Worm (Caenorhabditis elegans): Measurements from ENCODE around the gene sel-12.

sel-12 gene

DNA sequence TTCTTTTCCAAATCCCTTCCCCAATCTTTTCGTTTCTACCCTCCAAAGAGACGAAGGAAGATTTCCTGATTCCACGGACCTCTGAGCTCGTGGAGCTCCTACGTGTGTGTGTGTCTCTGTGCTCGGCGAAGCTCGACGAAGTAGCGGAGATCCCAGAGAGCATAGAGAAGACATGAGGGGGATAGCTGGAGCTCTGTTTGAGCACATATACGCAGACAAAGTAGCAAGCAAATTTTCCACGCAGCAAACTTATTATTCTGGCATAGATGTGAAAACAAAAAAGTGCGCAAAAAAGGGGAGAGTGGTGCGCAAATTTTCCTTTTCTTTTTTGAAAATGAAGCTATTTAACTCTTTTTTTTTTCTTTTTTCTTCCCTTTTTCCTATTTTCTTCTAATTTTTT lies 17.2 kb downstream of the sel-12 start:
- no peak for TF ChIP-seq unc-62 (GFP tag; optimal IDR thresholded peaks at IDR 0.05)

- no peak for TF ChIP-seq unc-62 (GFP tag; optimal IDR thresholded peaks at IDR 0.05)
Observed at ce11 chrX:933504-933903, 17.8 kb downstream of the sel-12 start, which contains the start of gene F35H12.1. F35H12.1 (plus strand) TSS chrX:933804.

DNA sequence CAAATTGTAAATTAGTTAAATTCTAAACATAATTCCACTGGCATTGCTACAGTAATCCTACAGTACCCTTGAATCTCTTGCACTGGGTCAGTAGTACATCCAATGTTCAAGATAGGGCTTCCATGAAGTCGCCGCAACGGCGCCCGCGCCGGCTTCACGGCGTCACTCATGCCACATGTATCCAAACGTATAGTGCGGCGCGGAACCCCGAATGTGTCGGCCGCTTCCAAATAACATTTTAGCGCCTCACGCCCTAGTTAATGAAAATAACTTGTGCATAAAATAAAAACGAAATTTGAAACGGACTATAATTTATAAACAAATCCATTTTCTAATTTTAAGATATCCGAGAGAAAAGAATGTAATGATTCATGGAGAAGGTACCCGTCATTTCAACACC lies 20.3 kb downstream of the sel-12 start:
- TF ChIP-seq unc-62 (GFP tag; optimal IDR thresholded peaks at IDR 0.05) = no peak

ce11 chrX:938269-938883 lies 22.7 kb downstream of the sel-12 start, which contains the start of gene F53H8.3:
F53H8.3 (plus strand) TSS chrX:938543.
- TF ChIP-seq unc-62 (GFP tag; optimal IDR thresholded peaks at IDR 0.05) = no peak

- TF ChIP-seq unc-62 (GFP tag; optimal IDR thresholded peaks at IDR 0.05) = no peak
Observed at ce11 chrX:945669-946068, 30.0 kb downstream of the sel-12 start.

DNA sequence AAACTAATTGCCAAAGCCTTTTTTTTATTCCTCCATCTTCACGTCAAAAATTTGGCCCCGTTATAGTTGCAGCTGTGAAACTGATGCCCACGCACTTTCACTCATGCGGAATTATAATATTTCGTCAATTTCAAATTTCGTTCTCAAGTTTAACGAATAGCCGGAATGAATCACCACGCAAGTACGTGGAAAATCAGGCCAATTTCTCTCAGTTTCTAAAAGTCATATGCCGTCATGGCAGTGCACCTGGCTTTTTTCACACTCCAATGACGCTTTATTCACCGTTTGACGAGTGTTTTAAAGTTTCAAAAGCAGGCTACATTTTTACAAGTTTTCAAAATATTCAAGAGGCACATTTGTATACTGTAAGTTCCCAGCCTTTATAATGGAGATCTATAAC lies 32.2 kb downstream of the sel-12 start:
- no peak for TF ChIP-seq unc-62 (GFP tag; optimal IDR thresholded peaks at IDR 0.05)

- no peak for TF ChIP-seq unc-62 (GFP tag; optimal IDR thresholded peaks at IDR 0.05)
Observed at ce11 chrX:948783-949182, 33.1 kb downstream of the sel-12 start, which contains the start of gene sms-2. sms-2 (minus strand) TSS chrX:948883.

ce11 chrX:949466-949865 lies 33.8 kb downstream of the sel-12 start:
- peak; percentile 35 for TF ChIP-seq unc-62 (GFP tag; optimal IDR thresholded peaks at IDR 0.05)

- no peak for TF ChIP-seq unc-62 (GFP tag; optimal IDR thresholded peaks at IDR 0.05)
Observed at ce11 chrX:950482-950881, 34.8 kb downstream of the sel-12 start, which contains the start of gene arr-1. arr-1 (plus strand) TSS chrX:950782.

DNA sequence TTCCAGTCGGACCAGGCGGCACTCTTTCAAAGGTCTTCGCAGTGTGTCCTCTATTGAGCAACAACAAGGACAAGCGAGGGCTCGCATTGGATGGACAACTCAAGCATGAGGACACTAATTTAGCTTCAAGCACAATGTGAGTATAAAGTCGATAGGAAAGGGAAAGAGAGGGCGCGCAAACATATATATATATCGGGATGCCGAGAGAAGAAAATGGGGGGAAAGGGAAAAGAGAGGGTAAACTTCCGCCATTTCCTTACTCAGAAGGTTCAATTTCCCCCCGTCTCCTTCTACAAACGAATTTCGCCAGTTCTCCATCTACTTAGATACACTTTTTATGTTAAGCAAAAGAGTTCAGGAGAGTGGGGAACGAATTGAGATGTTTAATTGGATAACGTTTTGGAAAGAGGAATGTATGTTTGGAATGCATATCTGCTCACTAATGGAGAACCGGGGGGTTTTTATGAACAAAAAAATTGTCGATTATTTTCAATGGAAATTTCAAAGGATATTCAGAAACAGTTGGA lies 37.0 kb downstream of the sel-12 start:
- no peak for TF ChIP-seq unc-62 (GFP tag; optimal IDR thresholded peaks at IDR 0.05)

- TF ChIP-seq unc-62 (GFP tag; optimal IDR thresholded peaks at IDR 0.05) = no peak
Observed at ce11 chrX:954499-955061, 38.9 kb downstream of the sel-12 start, which contains the start of gene apm-3. apm-3 (plus strand) TSS chrX:954975.

DNA sequence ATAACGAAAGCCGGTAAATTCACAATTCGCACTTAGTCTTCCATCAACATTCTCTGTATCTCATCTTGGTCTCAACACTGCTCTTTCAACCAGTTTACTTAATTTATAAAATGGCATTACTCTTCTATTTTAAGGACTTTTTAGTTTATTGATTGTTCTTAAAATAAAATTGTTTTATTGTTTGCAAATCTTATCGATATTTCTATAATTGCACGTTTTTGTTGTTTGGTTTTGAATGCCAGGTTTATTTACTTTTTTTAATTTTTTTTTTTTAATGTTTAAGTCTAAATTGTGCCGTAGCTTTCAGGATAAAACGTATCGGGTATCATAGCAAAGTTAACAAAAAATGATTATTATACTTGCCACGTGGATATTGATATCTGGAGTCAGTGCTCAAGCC lies 41.9 kb downstream of the sel-12 start, which contains the start of gene chil-10:
Gene chil-10 (plus strand): TSS at position 301 of the 400 bp plus-strand sequence.
- no peak for TF ChIP-seq unc-62 (GFP tag; optimal IDR thresholded peaks at IDR 0.05)

- no peak for TF ChIP-seq unc-62 (GFP tag; optimal IDR thresholded peaks at IDR 0.05)
Observed at ce11 chrX:960139-960538, 44.5 kb downstream of the sel-12 start.

DNA sequence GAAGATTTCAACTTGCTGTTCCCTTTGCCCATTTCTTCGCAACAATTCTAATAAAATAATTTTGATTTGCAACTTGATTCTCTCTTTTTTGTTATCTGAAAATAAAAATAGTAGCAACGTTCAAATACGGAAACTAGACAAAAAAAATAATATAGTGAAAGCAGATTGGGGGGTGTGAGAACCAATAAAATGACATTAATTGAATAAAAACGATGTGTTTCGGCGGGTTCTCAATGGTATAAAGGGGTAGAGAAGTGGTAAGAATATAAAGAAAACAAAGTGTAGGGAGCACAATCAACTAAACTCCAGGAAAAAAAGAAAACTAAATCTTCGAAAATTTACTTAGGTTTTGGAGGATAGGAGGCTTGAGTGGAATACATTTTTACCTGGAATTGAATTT lies 47.5 kb downstream of the sel-12 start, which contains the start of gene ncs-1:
Gene ncs-1 (minus strand): TSS at position 101 of the 400 bp plus-strand sequence.
- no peak for TF ChIP-seq unc-62 (GFP tag; optimal IDR thresholded peaks at IDR 0.05)

Measured in whole organism, dauer.